Worm (Caenorhabditis elegans): Measurements from ENCODE around the gene K08D8.4.
"Not testable (repeated sequence)": the region's sequence is repeated elsewhere in the genome, so short reads cannot be mapped to it uniquely, and the experiment has no call there.

K08D8.4 gene

ce11 chrIV:12902430-12903110 lies 7.2 kb downstream of the K08D8.4 start, which contains the start of gene K08D8.2:
K08D8.2 (plus strand) TSS chrIV:12903060.
- TF ChIP-seq unc-62 (GFP tag; optimal IDR thresholded peaks at IDR 0.05) = no peak

ce11 chrIV:12901602-12902001 lies 8.2 kb downstream of the K08D8.4 start:
- no peak for TF ChIP-seq unc-62 (GFP tag; optimal IDR thresholded peaks at IDR 0.05)

- no peak for TF ChIP-seq unc-62 (GFP tag; optimal IDR thresholded peaks at IDR 0.05)
Measured at ce11 chrIV:12900267-12900666, 9.5 kb downstream of the K08D8.4 start, which contains the start of gene K08D8.10. K08D8.10 (plus strand) TSS chrIV:12900567.

ce11 chrIV:12899392-12899791 lies 10.4 kb downstream of the K08D8.4 start, which contains the start of gene K08D8.9:
K08D8.9 (plus strand) TSS chrIV:12899692.
- no peak for TF ChIP-seq unc-62 (GFP tag; optimal IDR thresholded peaks at IDR 0.05)

- no peak for TF ChIP-seq unc-62 (GFP tag; optimal IDR thresholded peaks at IDR 0.05)
Measured at ce11 chrIV:12898823-12899222, 11.0 kb downstream of the K08D8.4 start.

ce11 chrIV:12897146-12897545 lies 12.7 kb downstream of the K08D8.4 start:
- no peak for TF ChIP-seq unc-62 (GFP tag; optimal IDR thresholded peaks at IDR 0.05)

ce11 chrIV:12896371-12896882 lies 13.4 kb downstream of the K08D8.4 start, which contains the start of gene K08D8.7:
K08D8.7 (plus strand) TSS chrIV:12896832.
- no peak for TF ChIP-seq unc-62 (GFP tag; optimal IDR thresholded peaks at IDR 0.05)

ce11 chrIV:12894996-12895395 lies 14.8 kb downstream of the K08D8.4 start, which contains the start of gene K08D8.11:
K08D8.11 (plus strand) TSS chrIV:12895296.
- no peak for TF ChIP-seq unc-62 (GFP tag; optimal IDR thresholded peaks at IDR 0.05)

- no peak for TF ChIP-seq unc-62 (GFP tag; optimal IDR thresholded peaks at IDR 0.05)
Measured at ce11 chrIV:12893166-12893565, 16.6 kb downstream of the K08D8.4 start, which contains the start of gene K08D8.12. K08D8.12 (plus strand) TSS chrIV:12893466.

ce11 chrIV:12892194-12892593 lies 17.6 kb downstream of the K08D8.4 start, which contains the start of gene K08D8.1:
K08D8.1 (plus strand) TSS chrIV:12892494.
- TF ChIP-seq unc-62 (GFP tag; optimal IDR thresholded peaks at IDR 0.05) = no peak

- no peak for TF ChIP-seq unc-62 (GFP tag; optimal IDR thresholded peaks at IDR 0.05)
Measured at ce11 chrIV:12891080-12891479, 18.7 kb downstream of the K08D8.4 start.

- no peak for TF ChIP-seq unc-62 (GFP tag; optimal IDR thresholded peaks at IDR 0.05)
Measured at ce11 chrIV:12890445-12890844, 19.4 kb downstream of the K08D8.4 start, which contains the start of gene K08D8.6. K08D8.6 (minus strand) TSS chrIV:12890508.

ce11 chrIV:12886012-12886411 lies 23.8 kb downstream of the K08D8.4 start:
- TF ChIP-seq unc-62 (GFP tag; optimal IDR thresholded peaks at IDR 0.05) = no peak

ce11 chrIV:12883190-12883589 lies 26.6 kb downstream of the K08D8.4 start, which contains the start of gene ZK896.4:
ZK896.4 (minus strand) TSS chrIV:12883290.
- no peak for TF ChIP-seq unc-62 (GFP tag; optimal IDR thresholded peaks at IDR 0.05)

- TF ChIP-seq unc-62 (GFP tag; optimal IDR thresholded peaks at IDR 0.05) = no peak
Measured at ce11 chrIV:12879557-12879956, 30.2 kb downstream of the K08D8.4 start, which contains the start of gene ZK896.5. ZK896.5 (minus strand) TSS chrIV:12879645.

- no peak for TF ChIP-seq unc-62 (GFP tag; optimal IDR thresholded peaks at IDR 0.05)
Measured at ce11 chrIV:12876558-12876957, 33.2 kb downstream of the K08D8.4 start.

- not testable (repeated sequence) for TF ChIP-seq unc-62 (GFP tag; optimal IDR thresholded peaks at IDR 0.05)
Measured at ce11 chrIV:12875260-12875659, 34.5 kb downstream of the K08D8.4 start, which contains the start of gene ZK896.1. ZK896.1 (minus strand) TSS chrIV:12875360.
